Worm (Caenorhabditis elegans) whole organism, L4 larva: ENCODE measurements around the gene nsph-1.1.

ENCODE experiments used
- ZK546.5 ChIP-seq, 2 experiments: sonication (generic microtip); optimal IDR thresholded peaks; 2 replicates each; lab custom pipeline; 2017; ENCODE audit warnings: missing biosample characterization in 2 of 2, missing genetic modification characterization in 2 of 2
- ceh-82 ChIP-seq: sonication (generic microtip); optimal IDR thresholded peaks from 2 replicates; lab custom pipeline; 2017; ENCODE audit warnings: missing biosample characterization, missing genetic modification characterization
- jun-1 ChIP-seq: fragments of 150-350 bp; optimal IDR thresholded peaks from 2 replicates; lab custom pipeline; 2014; ENCODE audit warnings: missing biosample characterization, missing genetic modification reagents, missing genetic modification characterization
- lim-7 ChIP-seq: fragments of 200-800 bp; sonication (Bioruptor generic); IDR thresholded peaks from 2 replicates; pipeline ENCODE4 v1.3.6; 2022; ENCODE audit warnings: missing genetic modification characterization, missing compliant biosample characterization
- mep-1 ChIP-seq: fragments of 150-350 bp; sonication (generic microtip); optimal IDR thresholded peaks from 3 replicates; lab custom pipeline; 2014; ENCODE audit warnings: missing biosample characterization, missing genetic modification characterization
- mxl-2 ChIP-seq: fragments of 200-800 bp; sonication (Bioruptor generic); conservative IDR thresholded peaks from 2 replicates; pipeline ENCODE4 v1.3.6; 2022; ENCODE audit warnings: missing genetic modification reagents, missing genetic modification characterization, missing compliant biosample characterization
- nhr-11 ChIP-seq: fragments of 150-350 bp; optimal IDR thresholded peaks from 2 replicates; lab custom pipeline; 2014; ENCODE audit warnings: missing biosample characterization, missing genetic modification characterization
- nhr-28 ChIP-seq: fragments of 150-350 bp; optimal IDR thresholded peaks from 2 replicates; lab custom pipeline; 2014; ENCODE audit warnings: missing biosample characterization, missing genetic modification characterization
- nhr-42 ChIP-seq: fragments of 200-800 bp; sonication (Bioruptor generic); IDR thresholded peaks from 2 replicates; pipeline ENCODE4 v1.3.6; 2022; ENCODE audit warnings: missing genetic modification characterization, missing compliant biosample characterization
- saeg-2 ChIP-seq: fragments of 200-800 bp; sonication (Bioruptor generic); IDR thresholded peaks from 2 replicates; pipeline ENCODE4 v1.3.6; 2022; ENCODE audit warnings: missing genetic modification reagents, missing genetic modification characterization, missing compliant biosample characterization
- skn-1 ChIP-seq: fragments of 150-350 bp; optimal IDR thresholded peaks from 2 replicates; lab custom pipeline; 2014; ENCODE audit warnings: missing biosample characterization, missing genetic modification characterization
- snpc-4 ChIP-seq: fragments of 150-350 bp; optimal IDR thresholded peaks from 2 replicates; lab custom pipeline; 2014; ENCODE audit warnings: missing biosample characterization, missing genetic modification characterization
- tag-97 ChIP-seq: fragments of 200-800 bp; sonication (Bioruptor generic); IDR thresholded peaks from 2 replicates; pipeline ENCODE4 v1.3.6; 2022; ENCODE audit warnings: missing genetic modification characterization, missing compliant biosample characterization

- TF ChIP-seq snpc-4 (tag; lab: Kevin White, UChicago): no peak
- no peak for TF ChIP-seq tag-97 (GFP tag; lab: Robert Waterston, UW)
- TF ChIP-seq ceh-82 (tag; lab: Kevin White, UChicago): no peak
- TF ChIP-seq nhr-28: no peak
- TF ChIP-seq ZK546.5 (tag; optimal IDR thresholded peaks at IDR 0.05; lab: Kevin White, UChicago): no peak
- TF ChIP-seq mxl-2 (GFP tag; lab: Robert Waterston, UW): no peak
- TF ChIP-seq nhr-42 (GFP tag; lab: Robert Waterston, UW): no peak
- TF ChIP-seq saeg-2 (GFP tag; lab: Robert Waterston, UW): no peak
- no peak for TF ChIP-seq mep-1 (tag; lab: Kevin White, UChicago)
- no peak for TF ChIP-seq jun-1 (tag; lab: Kevin White, UChicago)
- no peak for TF ChIP-seq skn-1 (tag; lab: Kevin White, UChicago)
- TF ChIP-seq lim-7 (GFP tag; lab: Robert Waterston, UW): no peak
- TF ChIP-seq nhr-11 (tag; lab: Kevin White, UChicago): no peak
Measured at ce11 chrII:8748638-8749037, 17.9 kb upstream of the nsph-1.1 start.
